Fruit fly (Drosophila melanogaster) whole organism, embryonic: Measurements from ENCODE around the gene CG4465.

ENCODE experiments used
- ATbp ChIP-seq: fragments of 200-800 bp; sonication (Bioruptor generic); optimal IDR thresholded peaks from 2 replicates; lab custom pipeline; 2017; ENCODE audit warnings: missing biosample characterization, mild to moderate bottlenecking, missing genetic modification characterization, missing genetic modification reagents
- C15 ChIP-seq: fragments of 200-800 bp; sonication (Bioruptor generic); IDR thresholded peaks from 3 replicates; pipeline ENCODE4 v1.3.6; 2022; ENCODE audit warnings: missing biosample characterization, missing genetic modification characterization
- CG10209 ChIP-seq: fragments of 200-800 bp; sonication (Bioruptor generic); optimal IDR thresholded peaks from 3 replicates; lab custom pipeline; 2017; ENCODE audit warnings: missing biosample characterization, mild to moderate bottlenecking, missing genetic modification characterization, missing genetic modification reagents
- CG10543 ChIP-seq: fragments of 200-800 bp; sonication (Bioruptor generic); optimal IDR thresholded peaks from 3 replicates; lab custom pipeline; 2017; ENCODE audit warnings: missing biosample characterization, mild to moderate bottlenecking, missing genetic modification characterization, moderate library complexity
- CG10565 ChIP-seq: fragments of 200-800 bp; sonication (Bioruptor generic); optimal IDR thresholded peaks from 3 replicates; lab custom pipeline; 2016; ENCODE audit warnings: missing biosample characterization, mild to moderate bottlenecking, missing genetic modification characterization
- CG10979 ChIP-seq: fragments of 200-800 bp; sonication (Bioruptor generic); optimal IDR thresholded peaks from 2 replicates; lab custom pipeline; 2018; ENCODE audit warnings: missing biosample characterization, mild to moderate bottlenecking, missing genetic modification characterization, moderate library complexity
- CG11504 ChIP-seq: fragments of 200-800 bp; sonication (Bioruptor generic); optimal IDR thresholded peaks from 3 replicates; lab custom pipeline; 2019; ENCODE audit warnings: missing biosample characterization, mild to moderate bottlenecking, missing genetic modification characterization, moderate library complexity
- CG13287 ChIP-seq: fragments of 200-800 bp; sonication (Bioruptor generic); IDR thresholded peaks from 2 replicates; pipeline ENCODE4 v1.3.6; 2022; ENCODE audit warnings: missing biosample characterization, missing genetic modification characterization; ENCODE audit not compliant: partially characterized antibody
- CG14014 ChIP-seq: fragments of 200-800 bp; sonication (Bioruptor generic); IDR thresholded peaks from 2 replicates; pipeline ENCODE4 v1.3.6; 2022; ENCODE audit warnings: missing biosample characterization, missing genetic modification characterization
- CG14965 ChIP-seq: fragments of 200-800 bp; sonication (Bioruptor generic); optimal IDR thresholded peaks from 2 replicates; lab custom pipeline; 2016; ENCODE audit warnings: missing biosample characterization, missing genetic modification characterization, borderline replicate concordance
- CG16863 ChIP-seq: fragments of 200-800 bp; sonication (Bioruptor generic); optimal IDR thresholded peaks from 3 replicates; lab custom pipeline; 2016; ENCODE audit warnings: missing biosample characterization, missing genetic modification characterization
- CG17361 ChIP-seq: fragments of 200-800 bp; sonication (Bioruptor generic); IDR thresholded peaks from 3 replicates; pipeline ENCODE4 v1.3.6; 2022; ENCODE audit warnings: missing biosample characterization, missing genetic modification characterization
- CG1792 ChIP-seq: fragments of 200-800 bp; sonication (Bioruptor generic); optimal IDR thresholded peaks from 2 replicates; lab custom pipeline; 2016; ENCODE audit warnings: missing biosample characterization, missing genetic modification characterization
- CG2129 ChIP-seq: fragments of 200-800 bp; sonication (Bioruptor generic); IDR thresholded peaks from 2 replicates; pipeline ENCODE4 v1.3.6; 2022; ENCODE audit warnings: missing biosample characterization, missing genetic modification characterization; ENCODE audit not compliant: partially characterized antibody
- CG2712 ChIP-seq: fragments of 200-800 bp; optimal IDR thresholded peaks from 3 replicates; lab custom pipeline; 2019; ENCODE audit warnings: missing biosample characterization, mild to moderate bottlenecking, missing genetic modification characterization, moderate library complexity
- CG3995 ChIP-seq: fragments of 200-800 bp; sonication (Bioruptor generic); optimal IDR thresholded peaks from 3 replicates; lab custom pipeline; 2016; ENCODE audit warnings: missing biosample characterization, missing genetic modification characterization
- CG4282 ChIP-seq: fragments of 200-800 bp; sonication (Bioruptor generic); optimal IDR thresholded peaks from 2 replicates; lab custom pipeline; 2016; ENCODE audit warnings: missing biosample characterization, missing genetic modification characterization
- CG4360 ChIP-seq: fragments of 200-800 bp; sonication (Bioruptor generic); IDR thresholded peaks from 2 replicates; pipeline ENCODE4 v1.3.6; 2022; ENCODE audit warnings: missing biosample characterization, missing genetic modification characterization
- CG6683 ChIP-seq: fragments of 200-800 bp; sonication (Bioruptor generic); optimal IDR thresholded peaks from 2 replicates; lab custom pipeline; 2017; ENCODE audit warnings: missing biosample characterization, mild to moderate bottlenecking, missing genetic modification characterization, missing genetic modification reagents
- CG8924 ChIP-seq: fragments of 200-800 bp; optimal IDR thresholded peaks from 3 replicates; lab custom pipeline; 2019; ENCODE audit warnings: missing biosample characterization, mild to moderate bottlenecking, missing genetic modification characterization, moderate library complexity
- CG9817 ChIP-seq: fragments of 200-800 bp; sonication (Bioruptor generic); optimal IDR thresholded peaks from 2 replicates; lab custom pipeline; 2018; ENCODE audit warnings: missing biosample characterization, mild to moderate bottlenecking, missing genetic modification characterization, moderate library complexity
- Dfd ChIP-seq, 2 experiments: fragments of >200 bp; optimal IDR thresholded peaks; 2 replicates each; lab custom pipeline; 2017; ENCODE audit warnings: missing biosample characterization in 2 of 2, missing genetic modification characterization in 2 of 2
- Dip3 ChIP-seq: fragments of 200-800 bp; sonication (Bioruptor generic); optimal IDR thresholded peaks from 3 replicates; lab custom pipeline; 2016; ENCODE audit warnings: missing biosample characterization, missing genetic modification characterization
- Doc3 ChIP-seq: fragments of 200-800 bp; sonication (Bioruptor generic); IDR thresholded peaks from 3 replicates; pipeline ENCODE4 v1.3.6; 2022; ENCODE audit warnings: missing biosample characterization, missing genetic modification characterization; ENCODE audit not compliant: partially characterized antibody
- ERR ChIP-seq: fragments of 200-800 bp; sonication (Bioruptor generic); optimal IDR thresholded peaks from 2 replicates; lab custom pipeline; 2016; ENCODE audit warnings: missing biosample characterization, missing genetic modification characterization
- Eip74EF ChIP-seq, 2 experiments: fragments of 200-800 bp in 1 of 2; fragments of >200 bp in 1 of 2; sonication (Bioruptor generic) in 1 of 2; optimal IDR thresholded peaks; 2 replicates each; lab custom pipeline; 2017 to 2019; ENCODE audit warnings: missing biosample characterization in 2 of 2, missing genetic modification characterization in 2 of 2, mild to moderate bottlenecking in 1 of 2, moderate library complexity in 1 of 2
- Fer3 ChIP-seq: fragments of 200-800 bp; sonication (Bioruptor generic); optimal IDR thresholded peaks from 2 replicates; lab custom pipeline; 2018; ENCODE audit warnings: missing biosample characterization, mild to moderate bottlenecking, missing genetic modification characterization, moderate library complexity
- Hsf ChIP-seq: fragments of 200-800 bp; sonication (Bioruptor generic); optimal IDR thresholded peaks from 3 replicates; lab custom pipeline; 2016; ENCODE audit warnings: missing biosample characterization, missing genetic modification characterization
- MTF-1 ChIP-seq: fragments of 200-800 bp; sonication (Bioruptor generic); optimal IDR thresholded peaks from 2 replicates; lab custom pipeline; 2018; ENCODE audit warnings: missing biosample characterization, mild to moderate bottlenecking, missing genetic modification characterization, borderline replicate concordance
- Neu2 ChIP-seq: fragments of 200-800 bp; sonication (Bioruptor generic); optimal IDR thresholded peaks from 3 replicates; lab custom pipeline; 2016; ENCODE audit warnings: missing biosample characterization, missing genetic modification characterization, borderline replicate concordance
- Nf-YB ChIP-seq: fragments of 200-800 bp; sonication (Bioruptor generic); optimal IDR thresholded peaks from 3 replicates; lab custom pipeline; 2019; ENCODE audit warnings: missing biosample characterization, mild to moderate bottlenecking, missing genetic modification characterization, moderate library complexity
- Rfx ChIP-seq: fragments of 200-800 bp; sonication (Bioruptor generic); IDR thresholded peaks from 2 replicates; pipeline ENCODE4 v1.3.6; 2022; ENCODE audit warnings: missing biosample characterization, missing genetic modification characterization
- Xbp1 ChIP-seq: fragments of 200-800 bp; sonication (Bioruptor generic); optimal IDR thresholded peaks from 3 replicates; lab custom pipeline; 2016; ENCODE audit warnings: missing biosample characterization, mild to moderate bottlenecking, missing genetic modification characterization
- Xrp1 ChIP-seq: fragments of 200-800 bp; sonication (Bioruptor generic); IDR thresholded peaks from 2 replicates; pipeline ENCODE4 v1.3.6; 2022; ENCODE audit warnings: missing biosample characterization, missing genetic modification characterization
- amos ChIP-seq: fragments of 200-800 bp; sonication (Bioruptor generic); IDR thresholded peaks from 2 replicates; pipeline ENCODE4 v1.3.6; 2022; ENCODE audit warnings: missing biosample characterization, missing genetic modification characterization; ENCODE audit not compliant: partially characterized antibody
- cad ChIP-seq: fragments of >200 bp; optimal IDR thresholded peaks from 2 replicates; lab custom pipeline; 2017; ENCODE audit warnings: missing biosample characterization, missing genetic modification characterization
- caup ChIP-seq: fragments of 200-800 bp; sonication (Bioruptor generic); optimal IDR thresholded peaks from 3 replicates; lab custom pipeline; 2017; ENCODE audit warnings: missing biosample characterization, mild to moderate bottlenecking, missing genetic modification characterization, moderate library complexity; ENCODE audit not compliant: severe bottlenecking
- disco-r ChIP-seq: fragments of 200-800 bp; sonication (Bioruptor generic); optimal IDR thresholded peaks from 2 replicates; lab custom pipeline; 2016; ENCODE audit warnings: missing biosample characterization, missing genetic modification characterization
- dpn ChIP-seq, 2 experiments: fragments of 200-800 bp; sonication (Bioruptor generic); optimal IDR thresholded peaks; 3 replicates each; lab custom pipeline; 2016; ENCODE audit warnings: missing biosample characterization in 2 of 2, missing genetic modification characterization in 2 of 2
- grau ChIP-seq: fragments of 200-800 bp; optimal IDR thresholded peaks from 3 replicates; lab custom pipeline; 2019; ENCODE audit warnings: missing biosample characterization, mild to moderate bottlenecking, missing genetic modification characterization, moderate library complexity
- lab ChIP-seq: fragments of 200-800 bp; sonication (Bioruptor generic); optimal IDR thresholded peaks from 3 replicates; lab custom pipeline; 2017; ENCODE audit warnings: missing biosample characterization, missing genetic modification characterization, mild to moderate bottlenecking, moderate library complexity, missing genetic modification reagents
- mirr ChIP-seq: fragments of 200-800 bp; sonication (Bioruptor generic); optimal IDR thresholded peaks from 3 replicates; lab custom pipeline; 2018; ENCODE audit warnings: missing biosample characterization, mild to moderate bottlenecking, missing genetic modification characterization
- otp ChIP-seq: fragments of 200-800 bp; sonication (Bioruptor generic); IDR thresholded peaks from 3 replicates; pipeline ENCODE4, ENCODE4 v1.3.6; 2022; ENCODE audit warnings: missing biosample characterization, missing genetic modification characterization
- p53 ChIP-seq: fragments of 200-800 bp; sonication (Bioruptor generic); optimal IDR thresholded peaks from 2 replicates; lab custom pipeline; 2016; ENCODE audit warnings: missing biosample characterization, missing genetic modification characterization
- phol ChIP-seq: fragments of 200-800 bp; sonication (Bioruptor generic); optimal IDR thresholded peaks from 3 replicates; lab custom pipeline; 2018; ENCODE audit warnings: missing biosample characterization, mild to moderate bottlenecking, missing genetic modification characterization, moderate library complexity
- schlank ChIP-seq: fragments of 200-800 bp; sonication (Bioruptor generic); optimal IDR thresholded peaks from 2 replicates; lab custom pipeline; 2018; ENCODE audit warnings: missing biosample characterization, mild to moderate bottlenecking, missing genetic modification characterization
- sd ChIP-seq: fragments of 200-800 bp; sonication (Bioruptor generic); optimal IDR thresholded peaks from 3 replicates; lab custom pipeline; 2018; ENCODE audit warnings: missing biosample characterization, mild to moderate bottlenecking, missing genetic modification characterization, moderate library complexity
- sob ChIP-seq: fragments of 200-800 bp; sonication (Bioruptor generic); IDR thresholded peaks from 2 replicates; pipeline ENCODE4 v1.3.6; 2022; ENCODE audit warnings: missing biosample characterization, missing genetic modification characterization
- twi ChIP-seq: fragments of 200-800 bp; optimal IDR thresholded peaks from 2 replicates; lab custom pipeline; 2019; ENCODE audit warnings: missing biosample characterization, mild to moderate bottlenecking, missing genetic modification characterization, moderate library complexity
- zfh1 ChIP-seq: fragments of 200-800 bp; sonication (Bioruptor generic); IDR thresholded peaks from 3 replicates; pipeline ENCODE4 v1.3.6; 2022; ENCODE audit warnings: missing biosample characterization, missing genetic modification characterization

CG4465 gene

DNA sequence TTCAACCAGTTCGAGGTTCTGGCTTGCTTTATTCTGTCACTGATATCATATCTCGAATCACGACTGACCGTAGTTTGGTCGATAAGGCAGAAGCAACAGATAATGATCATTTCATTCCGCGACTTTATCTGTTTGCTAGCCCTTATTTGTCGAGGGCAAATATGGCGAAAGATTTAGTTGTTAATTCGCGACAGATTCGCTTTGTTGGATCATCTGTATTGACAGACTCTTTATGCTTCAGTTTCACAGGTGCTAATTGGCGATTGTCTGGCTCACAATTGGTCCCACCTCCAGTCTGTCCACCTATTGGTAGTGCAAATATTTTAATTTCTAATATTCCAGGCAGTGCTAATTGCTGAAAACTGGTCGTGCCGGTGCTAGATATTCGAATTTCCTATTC, 6.7 kb upstream of the CG4465 start (continued):
- TF ChIP-seq grau (no peak), zfh1 (GFP tag; lab: Robert Waterston, UW) (no peak), CG2129 (no peak), ERR (no peak), Fer3 (tag; lab: Kevin White, UChicago) (no peak), CG16863 (GFP tag; lab: Kevin White, UChicago) (no peak), MTF-1 (no peak), CG13287 (GFP tag; lab: Robert Waterston, UW) (no peak), CG10565 (GFP tag; lab: Kevin White, UChicago) (no peak), CG6683 (GFP tag; lab: Kevin White, UChicago) (no peak), otp (GFP tag; lab: Robert Waterston, UW) (peak; percentile 64; the same call in 1 of the 3 replicates), C15 (no peak), mirr (GFP tag; lab: Kevin White, UChicago) (peak; percentile 54), CG10543 (GFP tag; lab: Kevin White, UChicago) (peak; percentile 49), CG4360 (GFP tag; lab: Robert Waterston, UW) (no peak), Hsf (GFP tag; lab: Kevin White, UChicago) (no peak), dpn (GFP tag; optimal IDR thresholded peaks at IDR 0.05; lab: Kevin White, UChicago) (no peak), CG10209 (GFP tag; lab: Kevin White, UChicago) (peak; percentile 4), Xrp1 (GFP tag; lab: Robert Waterston, UW) (no peak), Rfx (peak; percentile 37; the same call in 1 of the 2 replicates), ATbp (no peak), twi (tag; lab: Kevin White, UChicago) (no peak), schlank (tag; lab: Kevin White, UChicago) (peak; percentile 24), CG3995 (peak; percentile 2), CG14965 (GFP tag; lab: Kevin White, UChicago) (no peak), p53 (no peak), CG1792 (GFP tag; lab: Kevin White, UChicago) (no peak), sd (no peak), CG11504 (tag; lab: Kevin White, UChicago) (no peak), CG4282 (GFP tag; lab: Kevin White, UChicago) (no peak), cad (GFP tag; lab: Kevin White, UChicago) (no peak), Dfd (GFP tag; optimal IDR thresholded peaks at IDR 0.05; lab: Kevin White, UChicago) (no peak), CG10979 (tag; lab: Kevin White, UChicago) (no peak), Neu2 (GFP tag; lab: Kevin White, UChicago) (no peak), CG9817 (tag; lab: Kevin White, UChicago) (peak; percentile 10), phol (tag; lab: Kevin White, UChicago) (no peak), Eip74EF (GFP tag; optimal IDR thresholded peaks at IDR 0.05; lab: Kevin White, UChicago) (no peak), CG8924 (no peak), caup (GFP tag; lab: Kevin White, UChicago) (peak; percentile 56), Dip3 (GFP tag; lab: Kevin White, UChicago) (peak; percentile 1), lab (GFP tag; lab: Kevin White, UChicago) (no peak), Doc3 (GFP tag; lab: Robert Waterston, UW) (no peak), CG2712 (tag; lab: Kevin White, UChicago) (no peak), Xbp1 (GFP tag; lab: Kevin White, UChicago) (no peak), CG17361 (no peak), CG14014 (GFP tag; lab: Robert Waterston, UW) (peak; percentile 43; the same call in 1 of the 2 replicates), sob (GFP tag; lab: Robert Waterston, UW) (peak; percentile 33; the same call in 1 of the 2 replicates), amos (GFP tag; lab: Robert Waterston, UW) (no peak), Nf-YB (GFP tag; lab: Kevin White, UChicago) (no peak), disco-r (GFP tag; lab: Kevin White, UChicago) (no peak)
